Worm (Caenorhabditis elegans): ENCODE results near the gene dod-20.

- TF ChIP-seq nhr-77 (tag; optimal IDR thresholded peaks at IDR 0.05) (no peak), nhr-25 (tag; optimal IDR thresholded peaks at IDR 0.05) (no peak), R02D3.7 (tag; optimal IDR thresholded peaks at IDR 0.05) (no peak), ceh-82 (tag; optimal IDR thresholded peaks at IDR 0.05) (no peak), lin-39 (tag; optimal IDR thresholded peaks at IDR 0.05) (no peak), skn-1 (tag; optimal IDR thresholded peaks at IDR 0.05) (no peak), unc-55 (GFP tag; optimal IDR thresholded peaks at IDR 0.05) (no peak), elt-1 (tag; optimal IDR thresholded peaks at IDR 0.05) (no peak), sma-9 (GFP tag; optimal IDR thresholded peaks at IDR 0.05) (no peak), sma-9 (tag; optimal IDR thresholded peaks at IDR 0.05) (no peak), peb-1 (tag; optimal IDR thresholded peaks at IDR 0.05) (no peak)
These were observed 3.8 kb upstream of the dod-20 start, which contains the start of gene Y39D8A.1 for ce11 chrV:418432-418831.

Measured in whole organism, L2 larva.